Worm (Caenorhabditis elegans): ENCODE measurements around the gene C35B1.9.

Gene C35B1.9

ce11 chrIV:4117432-4117831 lies 36.7 kb upstream of the C35B1.9 start, which contains the start of gene drd-50:
TSS of gene drd-50 (plus strand) at chrIV:4117732.
- TF ChIP-seq tbx-8 (GFP tag; optimal IDR thresholded peaks at IDR 0.05), result no peak
- no peak for TF ChIP-seq unc-62 (GFP tag; optimal IDR thresholded peaks at IDR 0.05)
- TF ChIP-seq mab-5 (tag; optimal IDR thresholded peaks at IDR 0.05), result no peak
- TF ChIP-seq hlh-1 (tag; optimal IDR thresholded peaks at IDR 0.05), result no peak
- no peak for TF ChIP-seq elt-3 (tag; optimal IDR thresholded peaks at IDR 0.05)
- TF ChIP-seq ces-1 (GFP tag; optimal IDR thresholded peaks at IDR 0.05), result no peak
- no peak for TF ChIP-seq lin-32 (GFP tag; optimal IDR thresholded peaks at IDR 0.05)
- TF ChIP-seq zip-8 (tag; optimal IDR thresholded peaks at IDR 0.05), result no peak
- no peak for TF ChIP-seq ceh-43 (GFP tag; optimal IDR thresholded peaks at IDR 0.05)
- no peak for TF ChIP-seq elt-1 (tag; optimal IDR thresholded peaks at IDR 0.05; ENCODE audit: borderline replicate concordance, insufficient read depth)
- no peak for TF ChIP-seq pha-4 (tag; optimal IDR thresholded peaks at IDR 0.05)
- no peak for TF ChIP-seq nhr-2 (tag; optimal IDR thresholded peaks at IDR 0.05)
- TF ChIP-seq nhr-12 (tag; optimal IDR thresholded peaks at IDR 0.05), result no peak
- TF ChIP-seq nhr-28 (tag; optimal IDR thresholded peaks at IDR 0.05), result no peak
- TF ChIP-seq ham-2 (GFP tag; optimal IDR thresholded peaks at IDR 0.05), result no peak
- TF ChIP-seq mls-2 (tag; optimal IDR thresholded peaks at IDR 0.05), result no peak
- TF ChIP-seq lsy-2 (tag; optimal IDR thresholded peaks at IDR 0.05), result no peak
- no peak for TF ChIP-seq lin-13 (tag; optimal IDR thresholded peaks at IDR 0.05)

- no peak for TF ChIP-seq zip-8 (tag; optimal IDR thresholded peaks at IDR 0.05)
- no peak for TF ChIP-seq sem-2 (GFP tag; optimal IDR thresholded peaks at IDR 0.05)
- no peak for TF ChIP-seq mep-1 (tag; optimal IDR thresholded peaks at IDR 0.05)
- TF ChIP-seq cnd-1 (tag; optimal IDR thresholded peaks at IDR 0.05), result no peak
- TF ChIP-seq nhr-237 (tag; optimal IDR thresholded peaks at IDR 0.05), result no peak
- no peak for TF ChIP-seq nhr-76 (tag; optimal IDR thresholded peaks at IDR 0.05)
- no peak for TF ChIP-seq ces-1 (GFP tag; optimal IDR thresholded peaks at IDR 0.05)
These were observed 34.9 kb upstream of the C35B1.9 start, which contains the start of the genes F49F1.4 and F49F1.2 for ce11 chrIV:4115634-4116033. TSS of gene F49F1.4 (minus strand) at chrIV:4115734. TSS of gene F49F1.2 (plus strand) at chrIV:4115943.

ce11 chrIV:4114526-4114925 lies 33.8 kb upstream of the C35B1.9 start, which contains the start of gene F49F1.15:
TSS of gene F49F1.15 (minus strand) at chrIV:4114626.
- TF ChIP-seq ztf-11 (tag; optimal IDR thresholded peaks at IDR 0.05) (no peak), M03D4.4 (tag; optimal IDR thresholded peaks at IDR 0.05) (no peak), mep-1 (tag; optimal IDR thresholded peaks at IDR 0.05) (no peak), ham-2 (GFP tag; optimal IDR thresholded peaks at IDR 0.05) (no peak), hlh-1 (tag; optimal IDR thresholded peaks at IDR 0.05) (no peak), ceh-83 (GFP tag; optimal IDR thresholded peaks at IDR 0.05) (no peak), ceh-39 (tag; optimal IDR thresholded peaks at IDR 0.05) (no peak), sptf-1 (tag; optimal IDR thresholded peaks at IDR 0.05) (no peak), lsy-2 (tag; optimal IDR thresholded peaks at IDR 0.05) (no peak), mls-2 (tag; optimal IDR thresholded peaks at IDR 0.05) (no peak), nhr-76 (tag; optimal IDR thresholded peaks at IDR 0.05) (no peak), sem-2 (GFP tag; optimal IDR thresholded peaks at IDR 0.05) (no peak), blmp-1 (tag; optimal IDR thresholded peaks at IDR 0.05) (no peak), mab-5 (tag; optimal IDR thresholded peaks at IDR 0.05) (no peak)

ce11 chrIV:4112387-4112786 lies 31.6 kb upstream of the C35B1.9 start, which contains the start of gene F49F1.14:
TSS of gene F49F1.14 (minus strand) at chrIV:4112487.
- no peak for TF ChIP-seq lin-13 (tag; optimal IDR thresholded peaks at IDR 0.05)
- no peak for TF ChIP-seq nhr-76 (tag; optimal IDR thresholded peaks at IDR 0.05)
- no peak for TF ChIP-seq zip-8 (tag; optimal IDR thresholded peaks at IDR 0.05)
- TF ChIP-seq nhr-2 (tag; optimal IDR thresholded peaks at IDR 0.05), result no peak
- no peak for TF ChIP-seq hlh-1 (tag; optimal IDR thresholded peaks at IDR 0.05)
- TF ChIP-seq drap-1 (GFP tag; optimal IDR thresholded peaks at IDR 0.05), result no peak
- no peak for TF ChIP-seq mab-5 (tag; optimal IDR thresholded peaks at IDR 0.05)
- no peak for TF ChIP-seq mls-2 (tag; optimal IDR thresholded peaks at IDR 0.05)
- no peak for TF ChIP-seq unc-39 (tag; optimal IDR thresholded peaks at IDR 0.05)
- TF ChIP-seq ces-1 (GFP tag; optimal IDR thresholded peaks at IDR 0.05), result no peak
- no peak for TF ChIP-seq blmp-1 (tag; optimal IDR thresholded peaks at IDR 0.05)
- TF ChIP-seq M03D4.4 (tag; optimal IDR thresholded peaks at IDR 0.05), result no peak
- no peak for TF ChIP-seq elt-3 (tag; optimal IDR thresholded peaks at IDR 0.05)
- no peak for TF ChIP-seq unc-120 (tag; optimal IDR thresholded peaks at IDR 0.05; ENCODE audit: poor library complexity, severe bottlenecking)

ce11 chrIV:4108767-4109166 lies 28.0 kb upstream of the C35B1.9 start, which contains the start of gene C35B1.7:
TSS of gene C35B1.7 (plus strand) at chrIV:4109067.
- TF ChIP-seq hlh-1 (tag; optimal IDR thresholded peaks at IDR 0.05) (no peak), nhr-76 (tag; optimal IDR thresholded peaks at IDR 0.05) (no peak), ztf-11 (tag; optimal IDR thresholded peaks at IDR 0.05) (no peak), blmp-1 (tag; optimal IDR thresholded peaks at IDR 0.05) (no peak), bed-3 (GFP tag; optimal IDR thresholded peaks at IDR 0.05) (no peak), lsy-2 (tag; optimal IDR thresholded peaks at IDR 0.05) (no peak), cnd-1 (tag; optimal IDR thresholded peaks at IDR 0.05) (no peak)
